Fruit fly (Drosophila melanogaster) whole organism, wandering third instar larva: Measurements from ENCODE around the gene CG10064.

Experiments
- h ChIP-seq: fragments of 200-800 bp; sonication (Bioruptor generic); optimal IDR thresholded peaks from 3 replicates; lab custom pipeline; 2016; ENCODE audit warnings: missing biosample characterization, mild to moderate bottlenecking, missing genetic modification characterization
- lola ChIP-seq: fragments of >200 bp; optimal IDR thresholded peaks from 2 replicates; lab custom pipeline; 2017; ENCODE audit warnings: missing biosample characterization, missing genetic modification characterization
- rgr ChIP-seq: fragments of 200-800 bp; sonication (Bioruptor generic); optimal IDR thresholded peaks from 3 replicates; lab custom pipeline; 2016; ENCODE audit warnings: missing biosample characterization, mild to moderate bottlenecking, missing genetic modification characterization
- usp ChIP-seq: fragments of >200 bp; optimal IDR thresholded peaks from 2 replicates; lab custom pipeline; 2017; ENCODE audit warnings: missing biosample characterization, missing genetic modification characterization

DNA sequence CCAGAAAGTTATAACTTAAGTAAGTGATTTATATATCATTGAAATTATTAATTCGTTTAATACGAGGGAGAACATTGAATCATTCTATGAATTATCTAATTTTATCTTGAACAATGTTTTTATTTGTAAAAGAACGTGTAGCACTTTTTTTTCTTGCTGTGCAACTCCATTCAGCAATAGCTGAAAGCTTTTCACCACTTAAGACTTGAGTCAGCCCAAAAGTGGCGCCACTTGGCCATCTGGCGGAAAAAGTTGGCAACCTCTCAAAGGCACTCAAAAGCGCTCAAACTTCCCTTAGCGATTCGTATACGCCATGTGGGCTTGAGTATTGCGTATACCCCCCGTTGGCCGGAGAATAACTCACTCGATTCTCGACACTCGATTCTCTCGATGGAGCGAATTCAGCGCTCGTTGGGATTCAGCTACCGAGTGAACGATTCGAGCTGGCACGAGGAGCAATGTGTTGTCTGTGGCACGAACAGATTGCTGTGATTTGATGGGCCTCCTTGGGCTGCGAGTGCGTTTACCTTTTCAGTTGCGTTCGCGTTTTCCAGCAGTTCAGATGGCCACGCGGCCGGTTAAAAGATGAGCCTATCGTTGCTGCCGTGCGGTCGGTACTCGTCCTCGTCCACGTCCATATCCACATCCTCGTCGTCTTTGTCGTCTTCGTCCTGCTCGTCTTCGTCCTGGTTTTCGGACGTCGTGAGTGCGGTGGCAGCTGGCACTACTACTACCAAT, 46.0 kb upstream of the CG10064 start:
- TF ChIP-seq h (GFP tag; lab: Kevin White, UChicago) (no peak), lola (GFP tag; lab: Kevin White, UChicago) (no peak), usp (no peak), rgr (GFP tag; lab: Kevin White, UChicago) (no peak)
